Fruit fly (Drosophila melanogaster) whole organism, wandering third instar larva: ENCODE results near the gene EMC2B.

Source experiments
- Abd-B ChIP-seq: fragments of >200 bp; optimal IDR thresholded peaks from 2 replicates; lab custom pipeline; 2017; ENCODE audit warnings: missing biosample characterization, missing genetic modification characterization
- CG32264 ChIP-seq: fragments of 200-800 bp; sonication (Bioruptor generic); optimal IDR thresholded peaks from 2 replicates; lab custom pipeline; 2016; ENCODE audit warnings: missing biosample characterization, missing genetic modification characterization
- CG9705 ChIP-seq: fragments of 200-800 bp; sonication (Bioruptor generic); optimal IDR thresholded peaks from 2 replicates; lab custom pipeline; 2018; ENCODE audit warnings: missing biosample characterization, mild to moderate bottlenecking, missing genetic modification characterization
- CrebA ChIP-seq: fragments of 200-800 bp; sonication (Bioruptor generic); optimal IDR thresholded peaks from 2 replicates; lab custom pipeline; 2016; ENCODE audit warnings: missing biosample characterization, mild to moderate bottlenecking, missing genetic modification characterization, borderline replicate concordance
- Dfd ChIP-seq: fragments of >200 bp; optimal IDR thresholded peaks from 2 replicates; lab custom pipeline; 2017; ENCODE audit warnings: missing biosample characterization, missing genetic modification characterization
- Dif ChIP-seq: fragments of 200-275, 200-300 bp; sonication (Bioruptor generic); optimal IDR thresholded peaks from 2 replicates; lab custom pipeline; 2018; ENCODE audit warnings: missing biosample characterization, missing genetic modification characterization; ENCODE audit not compliant: partially characterized antibody
- GATAd ChIP-seq: sonication (Bioruptor generic); optimal IDR thresholded peaks from 2 replicates; lab custom pipeline; 2016; ENCODE audit warnings: missing biosample characterization, missing genetic modification characterization
- HLH106 ChIP-seq: fragments of 200-800 bp; optimal IDR thresholded peaks from 3 replicates; lab custom pipeline; 2019; ENCODE audit warnings: missing biosample characterization, mild to moderate bottlenecking, missing genetic modification characterization, moderate library complexity
- Hnf4 ChIP-seq: fragments of 200-800 bp; sonication (Bioruptor generic); optimal IDR thresholded peaks from 2 replicates; lab custom pipeline; 2016; ENCODE audit warnings: missing biosample characterization, mild to moderate bottlenecking, missing genetic modification characterization
- Hr78 ChIP-seq: fragments of >200 bp; optimal IDR thresholded peaks from 2 replicates; lab custom pipeline; 2017; ENCODE audit warnings: missing biosample characterization, missing genetic modification characterization
- Hr83 ChIP-seq: fragments of 200-300 bp; sonication (Bioruptor generic); optimal IDR thresholded peaks from 2 replicates; lab custom pipeline; 2016; ENCODE audit warnings: missing biosample characterization, mild to moderate bottlenecking, missing genetic modification characterization, moderate library complexity; ENCODE audit not compliant: poor library complexity, severe bottlenecking
- Jra ChIP-seq: sonication (Bioruptor generic); optimal IDR thresholded peaks from 2 replicates; lab custom pipeline; 2016; ENCODE audit warnings: missing biosample characterization, missing genetic modification characterization
- Mio ChIP-seq: sonication (Bioruptor generic); optimal IDR thresholded peaks from 2 replicates; lab custom pipeline; 2016; ENCODE audit warnings: missing biosample characterization, missing genetic modification characterization
- Myc ChIP-seq: fragments of >200 bp; optimal IDR thresholded peaks from 2 replicates; lab custom pipeline; 2017
- N ChIP-seq: fragments of >200 bp; optimal IDR thresholded peaks from 2 replicates; lab custom pipeline; 2018; ENCODE audit warnings: missing biosample characterization, missing external identifiers, missing genetic modification characterization
- OdsH ChIP-seq: fragments of 200-800 bp; sonication (Bioruptor generic); optimal IDR thresholded peaks from 2 replicates; lab custom pipeline; 2016; ENCODE audit warnings: missing biosample characterization, mild to moderate bottlenecking, missing genetic modification characterization
- Rel ChIP-seq, 2 experiments: fragments of 200-800 bp; sonication (Bioruptor generic) in 1 of 2; optimal IDR thresholded peaks; 2 replicates in 1 of 2; 3 replicates in 1 of 2; lab custom pipeline; 2016 to 2019; ENCODE audit warnings: mild to moderate bottlenecking in 2 of 2, missing biosample characterization in 2 of 2, missing genetic modification characterization in 2 of 2, moderate library complexity in 1 of 2
- Sp1 ChIP-seq: fragments of 200-800 bp; sonication (Bioruptor generic); optimal IDR thresholded peaks from 3 replicates; lab custom pipeline; 2019; ENCODE audit warnings: missing biosample characterization, mild to moderate bottlenecking, missing genetic modification characterization, moderate library complexity
- Vsx2 ChIP-seq: fragments of 200-300, 225-300 bp; sonication (Bioruptor generic); optimal IDR thresholded peaks from 2 replicates; lab custom pipeline; 2018; ENCODE audit warnings: missing biosample characterization, missing genetic modification characterization; ENCODE audit not compliant: partially characterized antibody
- br ChIP-seq: fragments of 200-800 bp; sonication (Bioruptor generic); optimal IDR thresholded peaks from 2 replicates; lab custom pipeline; 2016; ENCODE audit warnings: missing biosample characterization, missing genetic modification characterization
- brk ChIP-seq: fragments of 200-800 bp; sonication (Bioruptor generic); optimal IDR thresholded peaks from 2 replicates; lab custom pipeline; 2016; ENCODE audit warnings: missing biosample characterization, mild to moderate bottlenecking, missing genetic modification characterization
- dl ChIP-seq, 2 experiments: fragments of 175-275, 200-275 bp in 1 of 2; fragments of 200-275 bp in 1 of 2; sonication (Bioruptor generic); optimal IDR thresholded peaks; lab custom pipeline; 2018; ENCODE audit warnings: mild to moderate bottlenecking in 2 of 2, missing biosample characterization in 2 of 2, missing genetic modification characterization in 2 of 2, moderate library complexity in 2 of 2; ENCODE audit not compliant: partially characterized antibody in 2 of 2, insufficient read depth in 1 of 2
- dmrt93B ChIP-seq: fragments of 200-800 bp; sonication (Bioruptor generic); optimal IDR thresholded peaks from 2 replicates; lab custom pipeline; 2018; ENCODE audit warnings: missing biosample characterization, mild to moderate bottlenecking, missing genetic modification characterization
- dsf ChIP-seq: sonication (Bioruptor generic); optimal IDR thresholded peaks from 2 replicates; lab custom pipeline; 2016; ENCODE audit warnings: missing biosample characterization, missing genetic modification characterization, borderline replicate concordance
- ey ChIP-seq: fragments of 200-800 bp; sonication (Bioruptor generic); optimal IDR thresholded peaks from 2 replicates; lab custom pipeline; 2016; ENCODE audit warnings: missing biosample characterization, missing genetic modification characterization
- foxo ChIP-seq, 2 experiments: fragments of 200-800 bp; sonication (Bioruptor generic); optimal IDR thresholded peaks; 2 replicates in 1 of 2; 3 replicates in 1 of 2; lab custom pipeline; 2016 to 2017; ENCODE audit warnings: missing biosample characterization in 2 of 2, missing genetic modification characterization in 2 of 2
- fru ChIP-seq: fragments of 200-800 bp; sonication (Bioruptor generic); optimal IDR thresholded peaks from 3 replicates; lab custom pipeline; 2016; ENCODE audit warnings: missing biosample characterization, mild to moderate bottlenecking, missing genetic modification characterization
- h ChIP-seq: fragments of 200-800 bp; sonication (Bioruptor generic); optimal IDR thresholded peaks from 3 replicates; lab custom pipeline; 2016; ENCODE audit warnings: missing biosample characterization, mild to moderate bottlenecking, missing genetic modification characterization
- jim ChIP-seq: fragments of 175-275, 200-325 bp; sonication (Bioruptor generic); optimal IDR thresholded peaks from 2 replicates; lab custom pipeline; 2016; ENCODE audit warnings: missing biosample characterization, mild to moderate bottlenecking, missing genetic modification characterization
- lola ChIP-seq: fragments of >200 bp; optimal IDR thresholded peaks from 2 replicates; lab custom pipeline; 2017; ENCODE audit warnings: missing biosample characterization, missing genetic modification characterization
- pan ChIP-seq: fragments of >200 bp; optimal IDR thresholded peaks from 2 replicates; lab custom pipeline; 2017
- psq ChIP-seq: fragments of 200-800 bp; sonication (Bioruptor generic); optimal IDR thresholded peaks from 3 replicates; lab custom pipeline; 2017; ENCODE audit warnings: missing biosample characterization, mild to moderate bottlenecking, missing genetic modification characterization, moderate library complexity
- rgr ChIP-seq: fragments of 200-800 bp; sonication (Bioruptor generic); optimal IDR thresholded peaks from 3 replicates; lab custom pipeline; 2016; ENCODE audit warnings: missing biosample characterization, mild to moderate bottlenecking, missing genetic modification characterization
- sage ChIP-seq: fragments of 200-800 bp; sonication (Bioruptor generic); optimal IDR thresholded peaks from 2 replicates; lab custom pipeline; 2016; ENCODE audit warnings: missing biosample characterization, mild to moderate bottlenecking, missing genetic modification characterization
- sv ChIP-seq: fragments of 200-800 bp; sonication (Bioruptor generic); optimal IDR thresholded peaks from 3 replicates; lab custom pipeline; 2016; ENCODE audit warnings: missing biosample characterization, missing genetic modification characterization
- tai ChIP-seq: sonication (Bioruptor generic); optimal IDR thresholded peaks from 2 replicates; lab custom pipeline; 2016; ENCODE audit warnings: missing biosample characterization, missing genetic modification characterization
- usp ChIP-seq: fragments of >200 bp; optimal IDR thresholded peaks from 2 replicates; lab custom pipeline; 2017; ENCODE audit warnings: missing biosample characterization, missing genetic modification characterization
- woc ChIP-seq: sonication (Bioruptor generic); optimal IDR thresholded peaks from 2 replicates; lab custom pipeline; 2016; ENCODE audit warnings: missing biosample characterization, mild to moderate bottlenecking, missing genetic modification characterization

The EMC2B gene

dm6 chr3R:16985547-16985946 lies 6.1 kb downstream of the EMC2B start:
- TF ChIP-seq br (peak; percentile 57), CG9705 (GFP tag; lab: Kevin White, UChicago) (no peak), dmrt93B (peak; percentile 46), Mio (no peak), HLH106 (tag; lab: Kevin White, UChicago) (peak; percentile 62), sage (no peak), rgr (GFP tag; lab: Kevin White, UChicago) (peak; percentile 39), Vsx2 (GFP tag; lab: Kevin White, UChicago) (no peak), CG32264 (GFP tag; lab: Kevin White, UChicago) (no peak), Dif (GFP tag; lab: Kevin White, UChicago) (no peak), dl (GFP tag; optimal IDR thresholded peaks at IDR 0.05; lab: Kevin White, UChicago; ENCODE audit: insufficient read depth in 1 of 2, partially characterized antibody in 2 of 2) (no peak), brk (GFP tag; lab: Kevin White, UChicago) (no peak), OdsH (peak; percentile 32), N (GFP tag; lab: Kevin White, UChicago) (no peak), Dfd (GFP tag; lab: Kevin White, UChicago) (no peak), fru (GFP tag; lab: Kevin White, UChicago) (peak; percentile 66), dsf (GFP tag; lab: Kevin White, UChicago) (no peak), Hnf4 (GFP tag; lab: Kevin White, UChicago) (peak; percentile 4), lola (GFP tag; lab: Kevin White, UChicago) (no peak), Myc (lab: Kevin White, UChicago) (no peak), pan (lab: Kevin White, UChicago) (peak; percentile 21), h (GFP tag; lab: Kevin White, UChicago) (peak; percentile 35), sv (GFP tag; lab: Kevin White, UChicago) (no peak), tai (GFP tag; lab: Kevin White, UChicago) (no peak), Hr83 (no peak), woc (GFP tag; lab: Kevin White, UChicago) (peak; percentile 1), GATAd (GFP tag; lab: Kevin White, UChicago) (no peak), Sp1 (GFP tag; lab: Kevin White, UChicago) (peak; percentile 11), foxo (GFP tag; optimal IDR thresholded peaks at IDR 0.05; lab: Kevin White, UChicago) (peak in 1 of 2 experiments; percentile 67), usp (GFP tag; lab: Kevin White, UChicago) (no peak), Abd-B (GFP tag; lab: Kevin White, UChicago) (no peak), ey (GFP tag; lab: Kevin White, UChicago) (peak; percentile 50), Hr78 (GFP tag; lab: Kevin White, UChicago) (no peak), psq (GFP tag; lab: Kevin White, UChicago) (peak; percentile 39), Rel (GFP tag; optimal IDR thresholded peaks at IDR 0.05; lab: Kevin White, UChicago) (no peak), Rel (tag; optimal IDR thresholded peaks at IDR 0.05; lab: Kevin White, UChicago) (no peak), CrebA (GFP tag; lab: Kevin White, UChicago) (no peak), jim (GFP tag; lab: Kevin White, UChicago) (no peak), Jra (no peak)

dm6 chr3R:16984221-16984620 lies 7.5 kb downstream of the EMC2B start:
- no peak for TF ChIP-seq Sp1 (GFP tag; lab: Kevin White, UChicago)
- TF ChIP-seq usp (GFP tag; lab: Kevin White, UChicago), result no peak
- TF ChIP-seq jim (GFP tag; lab: Kevin White, UChicago), result no peak
- no peak for TF ChIP-seq CrebA (GFP tag; lab: Kevin White, UChicago)
- TF ChIP-seq br, result no peak
- TF ChIP-seq dmrt93B, result no peak
- TF ChIP-seq brk (GFP tag; lab: Kevin White, UChicago), result no peak
- no peak for TF ChIP-seq Jra
- TF ChIP-seq tai (GFP tag; lab: Kevin White, UChicago), result no peak
- TF ChIP-seq foxo (GFP tag; optimal IDR thresholded peaks at IDR 0.05; lab: Kevin White, UChicago), result no peak
- TF ChIP-seq dl (GFP tag; optimal IDR thresholded peaks at IDR 0.05; lab: Kevin White, UChicago; ENCODE audit: insufficient read depth in 1 of 2, partially characterized antibody in 2 of 2), result no peak
- no peak for TF ChIP-seq OdsH
- no peak for TF ChIP-seq Myc (lab: Kevin White, UChicago)
- no peak for TF ChIP-seq Rel (GFP tag; optimal IDR thresholded peaks at IDR 0.05; lab: Kevin White, UChicago)
- no peak for TF ChIP-seq Rel (tag; optimal IDR thresholded peaks at IDR 0.05; lab: Kevin White, UChicago)
- no peak for TF ChIP-seq sv (GFP tag; lab: Kevin White, UChicago)
- TF ChIP-seq dsf (GFP tag; lab: Kevin White, UChicago), result no peak
